Worm (Caenorhabditis elegans): ENCODE measurements around the gene F44D12.10.

Gene F44D12.10

DNA sequence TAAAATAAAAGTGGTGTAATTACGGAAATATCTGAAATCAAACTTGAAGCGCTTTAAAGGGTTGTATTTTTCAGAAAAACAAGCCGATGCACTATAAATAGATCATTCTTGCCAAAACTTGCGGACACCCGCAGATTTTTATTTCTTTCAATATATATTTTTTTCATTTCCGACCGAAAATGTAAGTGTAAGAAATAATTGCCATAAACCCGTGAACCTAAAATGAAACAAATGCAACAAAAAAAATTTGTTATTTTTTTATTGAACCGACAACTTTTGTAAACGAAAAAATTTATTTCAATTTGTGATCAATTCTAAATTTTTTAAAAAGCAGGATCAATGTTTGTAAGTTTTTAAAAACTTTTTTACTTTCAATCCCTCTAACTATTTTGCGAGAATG is 44.0 kb upstream of the F44D12.10 start, which contains the start of gene W01B6.6:
Gene W01B6.6 (plus strand): TSS at position 301 of the 400 bp plus-strand sequence.
- TF ChIP-seq sox-4 (tag; optimal IDR thresholded peaks at IDR 0.05), result no peak
- TF ChIP-seq sdc-2 (tag; optimal IDR thresholded peaks at IDR 0.05), result no peak
- no peak for TF ChIP-seq T23F11.4 (GFP tag; optimal IDR thresholded peaks at IDR 0.05)
- TF ChIP-seq dmd-4 (tag; optimal IDR thresholded peaks at IDR 0.05; ENCODE audit: borderline replicate concordance), result no peak
- no peak for TF ChIP-seq pax-1 (tag; optimal IDR thresholded peaks at IDR 0.05)

DNA sequence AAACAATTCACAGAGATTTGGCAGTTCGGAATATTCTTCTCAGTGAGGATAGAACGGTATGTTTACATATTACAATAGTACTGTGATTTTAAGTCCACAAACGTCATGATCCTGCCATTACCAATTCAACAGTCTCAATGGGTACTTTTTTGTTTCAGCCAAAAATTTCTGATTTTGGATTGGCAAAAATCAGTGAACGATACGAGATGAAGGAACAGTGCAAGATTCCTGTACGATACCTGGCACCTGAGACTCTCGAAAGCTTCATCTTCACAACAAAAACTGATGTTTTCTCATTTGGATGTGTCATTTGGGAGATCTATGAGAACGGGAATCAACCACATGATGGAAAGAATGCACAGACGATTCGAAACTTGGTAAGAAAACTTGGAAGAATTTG is 41.1 kb upstream of the F44D12.10 start:
- TF ChIP-seq dve-1 (tag; optimal IDR thresholded peaks at IDR 0.05), result no peak
- TF ChIP-seq ahr-1 (tag; optimal IDR thresholded peaks at IDR 0.05), result no peak
- TF ChIP-seq eyg-1 (tag; optimal IDR thresholded peaks at IDR 0.05), result no peak
- no peak for TF ChIP-seq gmeb-2 (tag; optimal IDR thresholded peaks at IDR 0.05)
- no peak for TF ChIP-seq che-1 (tag; optimal IDR thresholded peaks at IDR 0.05)
- TF ChIP-seq unc-42 (tag; optimal IDR thresholded peaks at IDR 0.05), result no peak
- no peak for TF ChIP-seq ceh-45 (GFP tag; IDR thresholded peaks at IDR 0.05)
- no peak for TF ChIP-seq ref-2 (tag; optimal IDR thresholded peaks at IDR 0.05)
- TF ChIP-seq odd-2 (tag; optimal IDR thresholded peaks at IDR 0.05), result no peak
- no peak for TF ChIP-seq unc-3 (GFP tag; conservative IDR thresholded peaks at IDR 0.05)
- TF ChIP-seq unc-3 (tag; optimal IDR thresholded peaks at IDR 0.05), result no peak
- no peak for TF ChIP-seq ceh-30 (tag; optimal IDR thresholded peaks at IDR 0.05)
- TF ChIP-seq elt-2 (tag; optimal IDR thresholded peaks at IDR 0.05), result no peak
- no peak for TF ChIP-seq hlh-8 (tag; optimal IDR thresholded peaks at IDR 0.05)
- no peak for TF ChIP-seq tbx-2 (tag; optimal IDR thresholded peaks at IDR 0.05)
- no peak for TF ChIP-seq C38D4.7 (GFP tag; optimal IDR thresholded peaks at IDR 0.05)
- no peak for TF ChIP-seq C08G9.2 (tag; optimal IDR thresholded peaks at IDR 0.05)
- TF ChIP-seq fkh-6 (tag; optimal IDR thresholded peaks at IDR 0.05), result no peak

DNA sequence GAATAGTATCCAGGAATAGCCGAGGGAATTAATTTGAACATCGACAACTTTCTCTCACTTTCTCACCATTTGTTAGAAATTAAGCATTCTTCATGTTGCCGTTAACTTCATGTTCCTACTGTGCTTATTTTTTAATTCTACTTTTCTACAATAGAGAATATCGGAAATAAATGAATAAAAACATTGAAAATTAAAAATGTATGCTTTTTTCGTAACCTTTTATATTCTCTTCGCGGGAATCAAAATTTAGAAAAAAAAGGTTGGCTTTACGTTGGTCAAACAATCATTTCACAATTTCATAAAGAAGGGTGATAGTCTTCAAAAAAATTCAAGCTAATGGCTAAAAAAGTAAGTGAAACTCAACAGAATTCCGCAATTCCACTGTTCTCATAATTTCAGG is 39.0 kb upstream of the F44D12.10 start, which contains the start of gene W01B6.5:
Gene W01B6.5 (plus strand): TSS at position 301 of the 400 bp plus-strand sequence.
- no peak for TF ChIP-seq sdc-2 (tag; optimal IDR thresholded peaks at IDR 0.05)
- TF ChIP-seq gmeb-2 (tag; optimal IDR thresholded peaks at IDR 0.05), result no peak
- TF ChIP-seq madf-2 (tag; optimal IDR thresholded peaks at IDR 0.05), result no peak
- no peak for TF ChIP-seq ref-2 (tag; optimal IDR thresholded peaks at IDR 0.05)
- TF ChIP-seq rnt-1 (tag; optimal IDR thresholded peaks at IDR 0.05), result no peak
- no peak for TF ChIP-seq T23F11.4 (GFP tag; optimal IDR thresholded peaks at IDR 0.05)
- TF ChIP-seq K02D7.2 (tag; optimal IDR thresholded peaks at IDR 0.05), result no peak
- no peak for TF ChIP-seq odd-2 (tag; optimal IDR thresholded peaks at IDR 0.05)
- TF ChIP-seq ama-1 (optimal IDR thresholded peaks at IDR 0.05), result no peak
- TF ChIP-seq hlh-13 (GFP tag; optimal IDR thresholded peaks at IDR 0.05), result no peak

DNA sequence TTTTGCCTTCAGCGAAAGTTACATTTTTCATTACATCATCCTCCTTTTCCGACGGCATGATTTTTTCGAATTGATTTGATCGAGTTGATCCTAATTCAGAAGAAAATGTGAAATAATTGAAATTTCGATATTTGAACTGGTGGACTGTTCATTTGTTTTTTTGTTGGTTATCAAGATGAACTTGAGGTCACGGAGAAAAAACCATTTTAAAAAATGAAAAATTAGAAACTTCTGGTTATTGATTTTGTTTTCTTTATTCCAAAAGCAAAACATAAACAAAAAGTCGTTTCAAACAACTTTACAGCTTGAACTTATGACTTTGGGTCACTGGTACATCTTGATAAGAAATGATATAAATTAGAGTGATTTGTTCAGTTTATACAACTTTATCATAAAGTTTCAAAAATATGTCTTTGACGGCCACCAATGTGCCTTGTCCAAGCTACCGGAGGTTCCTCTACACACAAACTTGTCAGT is 38.2 kb upstream of the F44D12.10 start, which contains the start of the genes ttbk-4 and W01B6.4:
Gene ttbk-4 (minus strand): TSS at position 101 of the 477 bp plus-strand sequence.
Gene W01B6.4 (plus strand): TSS at position 427 of the 477 bp plus-strand sequence.
- TF ChIP-seq hlh-13 (GFP tag; optimal IDR thresholded peaks at IDR 0.05) (no peak), ttx-3 (tag; optimal IDR thresholded peaks at IDR 0.05) (no peak), unc-55 (GFP tag; optimal IDR thresholded peaks at IDR 0.05) (no peak), odd-2 (tag; optimal IDR thresholded peaks at IDR 0.05) (no peak), F13H6.1 (tag; optimal IDR thresholded peaks at IDR 0.05) (no peak), K09A11.1 (tag; optimal IDR thresholded peaks at IDR 0.05; ENCODE audit: insufficient read depth) (no peak)

DNA sequence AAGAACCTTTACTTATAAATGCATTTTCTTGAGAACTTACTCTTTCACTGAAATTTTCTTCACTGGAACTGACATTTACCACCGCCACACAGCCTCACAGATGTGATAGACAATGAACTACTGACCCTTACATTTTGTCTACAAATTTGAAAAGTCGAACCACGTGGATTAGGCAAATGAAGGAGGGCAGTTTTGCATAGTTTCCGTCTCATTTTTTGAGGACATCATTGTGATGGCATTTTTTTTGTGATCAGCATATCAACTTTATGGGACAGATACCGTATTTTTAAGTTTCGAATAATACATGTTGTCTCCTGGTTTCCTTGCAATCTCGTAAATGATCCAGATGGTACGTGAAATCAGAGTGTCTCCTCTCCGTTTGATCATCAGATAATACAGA is 35.7 kb upstream of the F44D12.10 start, which contains the start of gene W01B6.3:
Gene W01B6.3 (minus strand): TSS at position 101 of the 400 bp plus-strand sequence.
- TF ChIP-seq Y22D7AL.16 (tag; optimal IDR thresholded peaks at IDR 0.05) (no peak), ama-1 (optimal IDR thresholded peaks at IDR 0.05) (no peak)
